Fruit fly (Drosophila melanogaster) whole organism, embryonic: ENCODE results near the gene Fatp1.

Source experiments
- Antp ChIP-seq: fragments of 200-800 bp; sonication (Bioruptor generic); optimal IDR thresholded peaks from 3 replicates; lab custom pipeline; 2016; ENCODE audit warnings: missing biosample characterization, missing genetic modification characterization
- Asciz ChIP-seq: fragments of 200-800 bp; sonication (Bioruptor generic); optimal IDR thresholded peaks from 2 replicates; lab custom pipeline; 2017; ENCODE audit warnings: missing biosample characterization, mild to moderate bottlenecking, missing genetic modification characterization, missing genetic modification reagents
- Atf6 ChIP-seq: fragments of 200-800 bp; sonication (Bioruptor generic); IDR thresholded peaks from 2 replicates; pipeline ENCODE4 v1.3.6; 2022; ENCODE audit warnings: missing biosample characterization, missing genetic modification characterization
- Bgb ChIP-seq: fragments of 200-800 bp; sonication (Bioruptor generic); IDR thresholded peaks from 2 replicates; pipeline ENCODE4 v1.3.6; 2022; ENCODE audit warnings: missing biosample characterization, missing genetic modification characterization; ENCODE audit not compliant: partially characterized antibody
- C15 ChIP-seq: fragments of 200-800 bp; sonication (Bioruptor generic); IDR thresholded peaks from 3 replicates; pipeline ENCODE4 v1.3.6; 2022; ENCODE audit warnings: missing biosample characterization, missing genetic modification characterization
- CG10959 ChIP-seq: fragments of 200-800 bp; sonication (Bioruptor generic); IDR thresholded peaks from 2 replicates; pipeline ENCODE4 v1.3.6; 2022; ENCODE audit warnings: missing biosample characterization, missing genetic modification characterization
- CG11093 ChIP-seq: fragments of 200-800 bp; sonication (Bioruptor generic); IDR thresholded peaks from 3 replicates; pipeline ENCODE4 v1.3.6; 2022; ENCODE audit warnings: missing biosample characterization, missing genetic modification characterization
- CG11456 ChIP-seq: fragments of 200-800 bp; sonication (Bioruptor generic); IDR thresholded peaks from 3 replicates; pipeline ENCODE4 v1.3.6; 2022; ENCODE audit warnings: missing biosample characterization, missing genetic modification characterization
- CG13424 ChIP-seq: fragments of 200-800 bp; sonication (Bioruptor generic); optimal IDR thresholded peaks from 2 replicates; lab custom pipeline; 2019; ENCODE audit warnings: missing biosample characterization, mild to moderate bottlenecking, missing genetic modification characterization, moderate library complexity
- CG15011 ChIP-seq: fragments of 200-800 bp; sonication (Bioruptor generic); optimal IDR thresholded peaks from 3 replicates; lab custom pipeline; 2018; ENCODE audit warnings: missing biosample characterization, mild to moderate bottlenecking, missing genetic modification characterization
- CG1603 ChIP-seq: fragments of 200-800 bp; sonication (Bioruptor generic); optimal IDR thresholded peaks from 2 replicates; lab custom pipeline; 2019; ENCODE audit warnings: missing biosample characterization, mild to moderate bottlenecking, missing genetic modification characterization, moderate library complexity
- CG17359 ChIP-seq: fragments of 200-800 bp; sonication (Bioruptor generic); optimal IDR thresholded peaks from 3 replicates; lab custom pipeline; 2018; ENCODE audit warnings: missing biosample characterization, mild to moderate bottlenecking, missing genetic modification characterization, moderate library complexity
- CG18262 ChIP-seq: fragments of 200-800 bp; optimal IDR thresholded peaks from 3 replicates; lab custom pipeline; 2019; ENCODE audit warnings: missing biosample characterization, mild to moderate bottlenecking, missing genetic modification characterization, moderate library complexity
- CG18476 ChIP-seq: fragments of 200-800 bp; sonication (Bioruptor generic); optimal IDR thresholded peaks from 2 replicates; lab custom pipeline; 2016; ENCODE audit warnings: missing biosample characterization, mild to moderate bottlenecking, missing genetic modification characterization
- CG2678 ChIP-seq: fragments of 200-800 bp; sonication (Bioruptor generic); optimal IDR thresholded peaks from 3 replicates; lab custom pipeline; 2019; ENCODE audit warnings: missing biosample characterization, mild to moderate bottlenecking, missing genetic modification characterization, moderate library complexity
- CG32772 ChIP-seq: fragments of 200-800 bp; sonication (Bioruptor generic); IDR thresholded peaks from 2 replicates; pipeline ENCODE4 v1.3.6; 2022; ENCODE audit warnings: missing biosample characterization, missing genetic modification characterization
- CG43689 ChIP-seq: fragments of 200-800 bp; sonication (Bioruptor generic); IDR thresholded peaks from 2 replicates; pipeline ENCODE4 v1.3.6; 2022; ENCODE audit warnings: missing biosample characterization, missing genetic modification characterization
- CG6765 ChIP-seq: fragments of 200-800 bp; sonication (Bioruptor generic); optimal IDR thresholded peaks from 3 replicates; lab custom pipeline; 2017; ENCODE audit warnings: missing biosample characterization, mild to moderate bottlenecking, missing genetic modification characterization
- CG6854 ChIP-seq: fragments of 200-800 bp; sonication (Bioruptor generic); optimal IDR thresholded peaks from 3 replicates; lab custom pipeline; 2017; ENCODE audit warnings: missing biosample characterization, mild to moderate bottlenecking, missing genetic modification characterization
- CG7928 ChIP-seq: fragments of 200-800 bp; sonication (Bioruptor generic); optimal IDR thresholded peaks from 2 replicates; lab custom pipeline; 2017; ENCODE audit warnings: missing biosample characterization, mild to moderate bottlenecking, missing genetic modification characterization
- CG7963 ChIP-seq: fragments of 200-800 bp; sonication (Bioruptor generic); IDR thresholded peaks from 3 replicates; pipeline ENCODE4 v1.3.6; 2022; ENCODE audit warnings: missing biosample characterization, missing genetic modification characterization; ENCODE audit not compliant: partially characterized antibody
- CG9876 ChIP-seq: fragments of 200-800 bp; sonication (Bioruptor generic); optimal IDR thresholded peaks from 2 replicates; lab custom pipeline; 2016; ENCODE audit warnings: missing biosample characterization, missing genetic modification characterization
- CkIIα-i1 ChIP-seq: fragments of 200-800 bp; sonication (Bioruptor generic); IDR thresholded peaks from 2 replicates; pipeline ENCODE4 v1.3.6; 2022; ENCODE audit warnings: missing biosample characterization, missing genetic modification characterization
- Dref ChIP-seq: fragments of 200-800 bp; sonication (Bioruptor generic); IDR thresholded peaks from 2 replicates; pipeline ENCODE4 v1.3.6; 2022; ENCODE audit warnings: missing biosample characterization, missing genetic modification characterization
- Drgx ChIP-seq: fragments of 200-800 bp; sonication (Bioruptor generic); IDR thresholded peaks from 2 replicates; pipeline ENCODE4 v1.3.6; 2022; ENCODE audit warnings: missing biosample characterization, missing genetic modification characterization
- H2.0 ChIP-seq: fragments of 200-800 bp; sonication (Bioruptor generic); IDR thresholded peaks from 2 replicates; pipeline ENCODE4 v1.3.6; 2022; ENCODE audit warnings: missing biosample characterization, missing genetic modification characterization
- Hr3 ChIP-seq: fragments of 200-800 bp; sonication (Bioruptor generic); optimal IDR thresholded peaks from 3 replicates; lab custom pipeline; 2016; ENCODE audit warnings: missing biosample characterization, missing genetic modification characterization
- Lim3 ChIP-seq: fragments of 200-800 bp; sonication (Bioruptor generic); IDR thresholded peaks from 2 replicates; pipeline ENCODE4 v1.3.6; 2022; ENCODE audit warnings: missing biosample characterization, missing genetic modification characterization
- Mes4 ChIP-seq: fragments of 200-800 bp; sonication (Bioruptor generic); optimal IDR thresholded peaks from 2 replicates; lab custom pipeline; 2016; ENCODE audit warnings: missing biosample characterization, missing genetic modification characterization
- Myb ChIP-seq: fragments of 200-800 bp; sonication (Bioruptor generic); optimal IDR thresholded peaks from 2 replicates; lab custom pipeline; 2016; ENCODE audit warnings: missing biosample characterization, missing genetic modification characterization
- Pdp1 ChIP-seq, 2 experiments: fragments of 200-800 bp; sonication (Bioruptor generic); optimal IDR thresholded peaks; 3 replicates each; lab custom pipeline; 2016; ENCODE audit warnings: missing biosample characterization in 2 of 2, missing genetic modification characterization in 2 of 2, mild to moderate bottlenecking in 1 of 2, moderate library complexity in 1 of 2
- Sry-δ ChIP-seq: fragments of 200-800 bp; sonication (Bioruptor generic); optimal IDR thresholded peaks from 2 replicates; lab custom pipeline; 2016; ENCODE audit warnings: missing biosample characterization, missing genetic modification characterization
- ci ChIP-seq: fragments of 200-800 bp; sonication (Bioruptor generic); IDR thresholded peaks from 3 replicates; pipeline ENCODE4 v1.3.6; 2022; ENCODE audit warnings: missing biosample characterization, missing genetic modification characterization
- crol ChIP-seq: fragments of 200-800 bp; sonication (Bioruptor generic); IDR thresholded peaks from 2 replicates; pipeline ENCODE4 v1.3.6; 2022; ENCODE audit warnings: missing biosample characterization, missing genetic modification characterization
- danr ChIP-seq: fragments of 200-800 bp; sonication (Bioruptor generic); IDR thresholded peaks from 2 replicates; pipeline ENCODE4 v1.3.6; 2022; ENCODE audit warnings: missing biosample characterization, missing genetic modification characterization
- dimm ChIP-seq: fragments of 200-800 bp; sonication (Bioruptor generic); IDR thresholded peaks from 2 replicates; pipeline ENCODE4 v1.3.6; 2022; ENCODE audit warnings: missing biosample characterization, missing genetic modification characterization
- emc ChIP-seq: fragments of 200-800 bp; sonication (Bioruptor generic); optimal IDR thresholded peaks from 2 replicates; lab custom pipeline; 2016; ENCODE audit warnings: missing biosample characterization, missing genetic modification characterization
- ewg ChIP-seq: fragments of 200-800 bp; sonication (Bioruptor generic); optimal IDR thresholded peaks from 3 replicates; lab custom pipeline; 2017; ENCODE audit warnings: mild to moderate bottlenecking, missing biosample characterization, missing genetic modification reagents, missing genetic modification characterization
- fd3F ChIP-seq: fragments of 200-800 bp; sonication (Bioruptor generic); optimal IDR thresholded peaks from 2 replicates; lab custom pipeline; 2018; ENCODE audit warnings: missing biosample characterization, mild to moderate bottlenecking, missing genetic modification characterization, moderate library complexity
- fru ChIP-seq: fragments of >200 bp; optimal IDR thresholded peaks from 2 replicates; lab custom pipeline; 2017
- grau ChIP-seq: fragments of 200-800 bp; optimal IDR thresholded peaks from 3 replicates; lab custom pipeline; 2019; ENCODE audit warnings: missing biosample characterization, mild to moderate bottlenecking, missing genetic modification characterization, moderate library complexity
- gsb-n ChIP-seq: fragments of 200-800 bp; sonication (Bioruptor generic); optimal IDR thresholded peaks from 3 replicates; lab custom pipeline; 2018; ENCODE audit warnings: missing biosample characterization, mild to moderate bottlenecking, missing genetic modification characterization
- insv ChIP-seq, 2 experiments: fragments of 200-800 bp; sonication (Bioruptor generic); optimal IDR thresholded peaks; 3 replicates each; lab custom pipeline; 2016 to 2018; ENCODE audit warnings: missing biosample characterization in 2 of 2, missing genetic modification characterization in 2 of 2
- klu ChIP-seq: fragments of 200-800 bp; sonication (Bioruptor generic); IDR thresholded peaks from 2 replicates; pipeline ENCODE4 v1.3.6; 2022; ENCODE audit warnings: missing biosample characterization, missing genetic modification characterization
- nmo ChIP-seq: fragments of 200-800 bp; sonication (Bioruptor generic); optimal IDR thresholded peaks from 2 replicates; lab custom pipeline; 2018; ENCODE audit warnings: missing biosample characterization, mild to moderate bottlenecking, missing genetic modification characterization, moderate library complexity
- pum ChIP-seq: fragments of 200-800 bp; sonication (Bioruptor generic); optimal IDR thresholded peaks from 2 replicates; lab custom pipeline; 2016; ENCODE audit warnings: missing biosample characterization, missing genetic modification characterization
- sc ChIP-seq, 3 experiments: fragments of >200 bp in 2 of 3; fragments of 200-800 bp in 1 of 3; sonication (Bioruptor generic) in 1 of 3; optimal IDR thresholded peaks; 2 replicates in 2 of 3; 3 replicates in 1 of 3; lab custom pipeline; 2017; ENCODE audit warnings: mild to moderate bottlenecking in 1 of 3, missing biosample characterization in 1 of 3, missing genetic modification characterization in 1 of 3, missing genetic modification reagents in 1 of 3
- sob ChIP-seq: fragments of 200-800 bp; sonication (Bioruptor generic); IDR thresholded peaks from 2 replicates; pipeline ENCODE4 v1.3.6; 2022; ENCODE audit warnings: missing biosample characterization, missing genetic modification characterization
- trem ChIP-seq: fragments of 200-800 bp; optimal IDR thresholded peaks from 3 replicates; lab custom pipeline; 2019; ENCODE audit warnings: missing biosample characterization, mild to moderate bottlenecking, missing genetic modification characterization, moderate library complexity
- ttk ChIP-seq: fragments of 200-800 bp; sonication (Bioruptor generic); IDR thresholded peaks from 2 replicates; pipeline ENCODE4 v2.1.2; 2022; ENCODE audit warnings: missing biosample characterization, missing genetic modification characterization

Gene Fatp1

dm6 chr2L:10488484-10489223 lies 28.4 kb downstream of the Fatp1 start, which contains the start of the genes Cog4 and CG6144 (continued):
- TF ChIP-seq emc (GFP tag; lab: Kevin White, UChicago): no peak
- no peak for TF ChIP-seq sc (optimal IDR thresholded peaks at IDR 0.05; lab: Kevin White, UChicago)
- TF ChIP-seq sc (GFP tag; optimal IDR thresholded peaks at IDR 0.05; lab: Kevin White, UChicago): no peak
- TF ChIP-seq CG9876: no peak
- no peak for TF ChIP-seq Mes4 (GFP tag; lab: Kevin White, UChicago)
- no peak for TF ChIP-seq CG17359 (tag; lab: Kevin White, UChicago)
- TF ChIP-seq danr (GFP tag; lab: Robert Waterston, UW): no peak
- no peak for TF ChIP-seq CG43689 (GFP tag; lab: Robert Waterston, UW)
- TF ChIP-seq Pdp1 (GFP tag; optimal IDR thresholded peaks at IDR 0.05; lab: Kevin White, UChicago): peak in 1 of 2 experiments; percentile 22
- TF ChIP-seq CG6854 (GFP tag; lab: Kevin White, UChicago): no peak
- TF ChIP-seq Sry-δ (GFP tag; lab: Kevin White, UChicago): peak; percentile 87
- no peak for TF ChIP-seq CG1603 (tag; lab: Kevin White, UChicago)
- peak; percentile 66 for TF ChIP-seq Atf6 (GFP tag; lab: Robert Waterston, UW)
- TF ChIP-seq CG15011 (GFP tag; lab: Kevin White, UChicago): no peak
- no peak for TF ChIP-seq grau
- no peak for TF ChIP-seq Hr3 (GFP tag; lab: Kevin White, UChicago)
- TF ChIP-seq Asciz (GFP tag; lab: Kevin White, UChicago): no peak
- no peak for TF ChIP-seq CG18262 (tag; lab: Kevin White, UChicago)
- no peak for TF ChIP-seq CG11093 (GFP tag; lab: Robert Waterston, UW)
- no peak for TF ChIP-seq CG6765 (GFP tag; lab: Kevin White, UChicago)
- TF ChIP-seq nmo: peak; percentile 83
- no peak for TF ChIP-seq sob
- no peak for TF ChIP-seq gsb-n (tag; lab: Kevin White, UChicago)
- no peak for TF ChIP-seq CG11456 (GFP tag; lab: Robert Waterston, UW)
- TF ChIP-seq Antp (GFP tag; lab: Kevin White, UChicago): no peak
- TF ChIP-seq Myb (GFP tag; lab: Kevin White, UChicago): no peak
- TF ChIP-seq CG10959 (GFP tag; lab: Robert Waterston, UW): no peak
- no peak for TF ChIP-seq CG2678 (tag; lab: Kevin White, UChicago)
- TF ChIP-seq crol (GFP tag; lab: Robert Waterston, UW): no peak
- TF ChIP-seq H2.0 (GFP tag; lab: Robert Waterston, UW): no peak
- peak; percentile 80 for TF ChIP-seq Dref (GFP tag; lab: Robert Waterston, UW)
- no peak for TF ChIP-seq klu (GFP tag; lab: Robert Waterston, UW)
- TF ChIP-seq C15 (GFP tag; lab: Robert Waterston, UW): no peak
- no peak for TF ChIP-seq ewg (GFP tag; lab: Kevin White, UChicago)
- peak; percentile 57 for TF ChIP-seq trem (tag; lab: Kevin White, UChicago)
- TF ChIP-seq Drgx (GFP tag; lab: Robert Waterston, UW): no peak
- TF ChIP-seq fd3F (GFP tag; lab: Kevin White, UChicago): no peak
- TF ChIP-seq CG18476 (GFP tag; lab: Kevin White, UChicago): peak; percentile 0
- no peak for TF ChIP-seq CG7928
- TF ChIP-seq Bgb (GFP tag; lab: Robert Waterston, UW): peak; percentile 72
- TF ChIP-seq CkIIα-i1 (GFP tag; lab: Robert Waterston, UW): no peak
- no peak for TF ChIP-seq fru (lab: Kevin White, UChicago)
- TF ChIP-seq ci (GFP tag; lab: Robert Waterston, UW): 0 out of 3 replicates have a peak, but pooled peaks have one; percentile 34
- TF ChIP-seq Lim3: no peak
- TF ChIP-seq CG7963: 0 out of 3 replicates have a peak, but pooled peaks have one; percentile 47
- no peak for TF ChIP-seq dimm (GFP tag; lab: Robert Waterston, UW)
- peak; percentile 56 for TF ChIP-seq pum (GFP tag; lab: Kevin White, UChicago)
- TF ChIP-seq CG13424 (tag; lab: Kevin White, UChicago): peak; percentile 30
- peak in 1 of 2 experiments; percentile 86 for TF ChIP-seq insv (GFP tag; optimal IDR thresholded peaks at IDR 0.05; lab: Kevin White, UChicago)
- 0 out of 2 replicates have a peak, but pooled peaks have one; percentile 12 for TF ChIP-seq CG32772 (GFP tag; lab: Robert Waterston, UW)
- no peak for TF ChIP-seq ttk
